Fruit fly (Drosophila melanogaster) whole organism, embryonic: Measurements from ENCODE around the gene Sgs5.

Experiments used
- Atf3 ChIP-seq: fragments of 200-800 bp; sonication (Bioruptor generic); optimal IDR thresholded peaks from 3 replicates; lab custom pipeline; 2016; ENCODE audit warnings: missing biosample characterization, missing genetic modification characterization
- CG10654 ChIP-seq: fragments of 200-800 bp; sonication (Bioruptor generic); optimal IDR thresholded peaks from 2 replicates; lab custom pipeline; 2016; ENCODE audit warnings: missing biosample characterization, missing genetic modification characterization
- CG10979 ChIP-seq: fragments of 200-800 bp; sonication (Bioruptor generic); optimal IDR thresholded peaks from 2 replicates; lab custom pipeline; 2018; ENCODE audit warnings: missing biosample characterization, mild to moderate bottlenecking, missing genetic modification characterization, moderate library complexity
- CG11247 ChIP-seq: fragments of 200-800 bp; sonication (Bioruptor generic); IDR thresholded peaks from 2 replicates; pipeline ENCODE4 v1.3.6; 2022; ENCODE audit warnings: missing biosample characterization, missing genetic modification characterization
- CG12071 ChIP-seq: fragments of 200-800 bp; sonication (Bioruptor generic); optimal IDR thresholded peaks from 3 replicates; lab custom pipeline; 2018; ENCODE audit warnings: missing biosample characterization, mild to moderate bottlenecking, missing genetic modification characterization
- CG12391 ChIP-seq: fragments of 200-800 bp; sonication (Bioruptor generic); optimal IDR thresholded peaks from 3 replicates; lab custom pipeline; 2018; ENCODE audit warnings: missing biosample characterization, mild to moderate bottlenecking, missing genetic modification characterization, moderate library complexity
- CG12769 ChIP-seq: fragments of 200-800 bp; sonication (Bioruptor generic); optimal IDR thresholded peaks from 2 replicates; lab custom pipeline; 2019; ENCODE audit warnings: missing biosample characterization, mild to moderate bottlenecking, missing genetic modification characterization, moderate library complexity
- CG14710 ChIP-seq: fragments of 200-800 bp; sonication (Bioruptor generic); optimal IDR thresholded peaks from 3 replicates; lab custom pipeline; 2019; ENCODE audit warnings: missing biosample characterization, mild to moderate bottlenecking, missing genetic modification characterization, moderate library complexity
- CG17829 ChIP-seq: fragments of 200-800 bp; optimal IDR thresholded peaks from 2 replicates; lab custom pipeline; 2019; ENCODE audit warnings: missing biosample characterization, mild to moderate bottlenecking, missing genetic modification characterization, moderate library complexity
- CG18476 ChIP-seq: fragments of 200-800 bp; sonication (Bioruptor generic); optimal IDR thresholded peaks from 2 replicates; lab custom pipeline; 2016; ENCODE audit warnings: missing biosample characterization, mild to moderate bottlenecking, missing genetic modification characterization
- CG2202 ChIP-seq: fragments of 200-800 bp; sonication (Bioruptor generic); optimal IDR thresholded peaks from 2 replicates; lab custom pipeline; 2018; ENCODE audit warnings: missing biosample characterization, mild to moderate bottlenecking, missing genetic modification characterization
- CG2889 ChIP-seq: fragments of 200-800 bp; sonication (Bioruptor generic); IDR thresholded peaks from 3 replicates; pipeline ENCODE4 v1.3.6; 2022; ENCODE audit warnings: missing biosample characterization, missing genetic modification characterization
- CG30431 ChIP-seq: fragments of 200-800 bp; sonication (Bioruptor generic); optimal IDR thresholded peaks from 2 replicates; lab custom pipeline; 2017; ENCODE audit warnings: missing biosample characterization, missing genetic modification characterization
- CG3065 ChIP-seq: fragments of 200-800 bp; sonication (Bioruptor generic); optimal IDR thresholded peaks from 2 replicates; lab custom pipeline; 2016; ENCODE audit warnings: missing biosample characterization, missing genetic modification characterization
- CG3407 ChIP-seq: fragments of 200-800 bp; sonication (Bioruptor generic); optimal IDR thresholded peaks from 2 replicates; lab custom pipeline; 2018; ENCODE audit warnings: missing biosample characterization, mild to moderate bottlenecking, missing genetic modification characterization
- CG7839 ChIP-seq: fragments of 200-800 bp; sonication (Bioruptor generic); optimal IDR thresholded peaks from 3 replicates; lab custom pipeline; 2018; ENCODE audit warnings: missing biosample characterization, mild to moderate bottlenecking, missing genetic modification characterization, moderate library complexity
- CHES-1-like ChIP-seq: fragments of 200-800 bp; sonication (Bioruptor generic); optimal IDR thresholded peaks from 2 replicates; lab custom pipeline; 2016; ENCODE audit warnings: missing biosample characterization, missing genetic modification characterization
- CrebB ChIP-seq: fragments of 200-800 bp; sonication (Bioruptor generic); optimal IDR thresholded peaks from 3 replicates; lab custom pipeline; 2018; ENCODE audit warnings: missing biosample characterization, mild to moderate bottlenecking, missing genetic modification characterization
- Dad ChIP-seq: fragments of 200-800 bp; sonication (Bioruptor generic); optimal IDR thresholded peaks from 3 replicates; lab custom pipeline; 2016; ENCODE audit warnings: missing biosample characterization, missing genetic modification characterization
- Dfd ChIP-seq, 2 experiments: fragments of >200 bp; optimal IDR thresholded peaks; 2 replicates each; lab custom pipeline; 2017; ENCODE audit warnings: missing biosample characterization in 2 of 2, missing genetic modification characterization in 2 of 2
- Dip3 ChIP-seq: fragments of 200-800 bp; sonication (Bioruptor generic); optimal IDR thresholded peaks from 3 replicates; lab custom pipeline; 2016; ENCODE audit warnings: missing biosample characterization, missing genetic modification characterization
- Dp ChIP-seq: fragments of 200-800 bp; sonication (Bioruptor generic); optimal IDR thresholded peaks from 2 replicates; lab custom pipeline; 2018; ENCODE audit warnings: missing biosample characterization, mild to moderate bottlenecking, missing genetic modification characterization, moderate library complexity
- Gsc ChIP-seq: fragments of 200-800 bp; sonication (Bioruptor generic); IDR thresholded peaks from 2 replicates; pipeline ENCODE4 v1.3.6; 2022; ENCODE audit warnings: missing biosample characterization, missing genetic modification characterization
- Hey ChIP-seq: fragments of 200-800 bp; sonication (Bioruptor generic); optimal IDR thresholded peaks from 3 replicates; lab custom pipeline; 2018; ENCODE audit warnings: missing biosample characterization, mild to moderate bottlenecking, missing genetic modification characterization
- Meics ChIP-seq: fragments of 200-800 bp; sonication (Bioruptor generic); optimal IDR thresholded peaks from 2 replicates; lab custom pipeline; 2017; ENCODE audit warnings: missing biosample characterization, mild to moderate bottlenecking, missing genetic modification characterization
- NC2β ChIP-seq: fragments of 200-800 bp; sonication (Bioruptor generic); optimal IDR thresholded peaks from 2 replicates; lab custom pipeline; 2016; ENCODE audit warnings: missing biosample characterization, missing genetic modification characterization
- Neu2 ChIP-seq: fragments of 200-800 bp; sonication (Bioruptor generic); optimal IDR thresholded peaks from 3 replicates; lab custom pipeline; 2016; ENCODE audit warnings: missing biosample characterization, missing genetic modification characterization, borderline replicate concordance
- Ravus ChIP-seq: fragments of 200-800 bp; sonication (Bioruptor generic); IDR thresholded peaks from 2 replicates; pipeline ENCODE4 v1.3.6; 2022; ENCODE audit warnings: missing biosample characterization, missing genetic modification characterization
- Sry-δ ChIP-seq: fragments of 200-800 bp; sonication (Bioruptor generic); optimal IDR thresholded peaks from 2 replicates; lab custom pipeline; 2016; ENCODE audit warnings: missing biosample characterization, missing genetic modification characterization
- Taf1 ChIP-seq: fragments of 200-800 bp; sonication (Bioruptor generic); IDR thresholded peaks from 2 replicates; pipeline ENCODE4 v1.3.6; 2022; ENCODE audit warnings: missing biosample characterization, missing genetic modification characterization
- ase ChIP-seq: fragments of 200-800 bp; sonication (Bioruptor generic); IDR thresholded peaks from 3 replicates; pipeline ENCODE4 v1.3.6; 2022; ENCODE audit warnings: missing biosample characterization, missing genetic modification characterization
- ash1 ChIP-seq: fragments of 200-800 bp; sonication (Bioruptor generic); optimal IDR thresholded peaks from 2 replicates; lab custom pipeline; 2018; ENCODE audit warnings: missing biosample characterization, mild to moderate bottlenecking, missing genetic modification characterization
- cas ChIP-seq: fragments of 200-800 bp; sonication (Bioruptor generic); IDR thresholded peaks from 2 replicates; pipeline ENCODE4 v1.3.6; 2022; ENCODE audit warnings: missing biosample characterization, missing genetic modification characterization
- danr ChIP-seq: fragments of 200-800 bp; sonication (Bioruptor generic); IDR thresholded peaks from 2 replicates; pipeline ENCODE4 v1.3.6; 2022; ENCODE audit warnings: missing biosample characterization, missing genetic modification characterization
- dysf ChIP-seq: fragments of 200-800 bp; sonication (Bioruptor generic); IDR thresholded peaks from 3 replicates; pipeline ENCODE4 v1.3.6; 2022; ENCODE audit warnings: missing biosample characterization, missing genetic modification characterization
- ewg ChIP-seq: fragments of 200-800 bp; sonication (Bioruptor generic); optimal IDR thresholded peaks from 3 replicates; lab custom pipeline; 2017; ENCODE audit warnings: mild to moderate bottlenecking, missing biosample characterization, missing genetic modification reagents, missing genetic modification characterization
- gem ChIP-seq: fragments of 200-800 bp; sonication (Bioruptor generic); optimal IDR thresholded peaks from 2 replicates; lab custom pipeline; 2019; ENCODE audit warnings: missing biosample characterization, mild to moderate bottlenecking, missing genetic modification characterization, moderate library complexity
- gro ChIP-seq: fragments of 200-800 bp; sonication (Bioruptor generic); optimal IDR thresholded peaks from 2 replicates; lab custom pipeline; 2016; ENCODE audit warnings: missing biosample characterization, missing genetic modification characterization
- hkb ChIP-seq, 2 experiments: fragments of 200-800 bp in 1 of 2; fragments of >200 bp in 1 of 2; sonication (Bioruptor generic) in 1 of 2; IDR thresholded peaks in 1 of 2; optimal IDR thresholded peaks in 1 of 2; 2 replicates each; pipeline versions ENCODE4 v1.3.6 to Lab custom; 2017 to 2022; ENCODE audit warnings: missing biosample characterization in 1 of 2, missing genetic modification characterization in 1 of 2
- kay ChIP-seq: fragments of 200-800 bp; sonication (Bioruptor generic); optimal IDR thresholded peaks from 2 replicates; lab custom pipeline; 2016; ENCODE audit warnings: missing biosample characterization, missing genetic modification characterization
- knrl ChIP-seq: fragments of 200-800 bp; sonication (Bioruptor generic); IDR thresholded peaks from 3 replicates; pipeline ENCODE4 v1.3.6; 2022; ENCODE audit warnings: missing biosample characterization, missing genetic modification characterization; ENCODE audit not compliant: partially characterized antibody
- lola ChIP-seq, 3 experiments: fragments of >200 bp in 2 of 3; fragments of 200-800 bp in 1 of 3; sonication (Bioruptor generic) in 1 of 3; optimal IDR thresholded peaks; 2 replicates each; lab custom pipeline; 2017 to 2019; ENCODE audit warnings: missing biosample characterization in 3 of 3, missing genetic modification characterization in 3 of 3, mild to moderate bottlenecking in 1 of 3, moderate library complexity in 1 of 3
- maf-S ChIP-seq: fragments of 200-800 bp; sonication (Bioruptor generic); optimal IDR thresholded peaks from 2 replicates; lab custom pipeline; 2016; ENCODE audit warnings: missing biosample characterization, missing genetic modification characterization
- nom ChIP-seq: fragments of 200-800 bp; sonication (Bioruptor generic); optimal IDR thresholded peaks from 2 replicates; lab custom pipeline; 2017; ENCODE audit warnings: missing biosample characterization, missing genetic modification characterization, mild to moderate bottlenecking, moderate library complexity, missing genetic modification reagents
- oc ChIP-seq: fragments of 200-800 bp; sonication (Bioruptor generic); optimal IDR thresholded peaks from 2 replicates; lab custom pipeline; 2018; ENCODE audit warnings: missing biosample characterization, mild to moderate bottlenecking, missing genetic modification characterization, moderate library complexity
- pfk ChIP-seq: fragments of 200-800 bp; sonication (Bioruptor generic); optimal IDR thresholded peaks from 2 replicates; lab custom pipeline; 2018; ENCODE audit warnings: missing biosample characterization, mild to moderate bottlenecking, missing genetic modification characterization, moderate library complexity
- pros ChIP-seq: fragments of 200-800 bp; sonication (Bioruptor generic); optimal IDR thresholded peaks from 3 replicates; lab custom pipeline; 2019; ENCODE audit warnings: missing biosample characterization, mild to moderate bottlenecking, missing genetic modification characterization, moderate library complexity
- ro ChIP-seq: fragments of 200-800 bp; sonication (Bioruptor generic); IDR thresholded peaks from 2 replicates; pipeline ENCODE4 v1.3.6; 2022; ENCODE audit warnings: missing biosample characterization, missing genetic modification characterization
- row ChIP-seq: fragments of 200-800 bp; sonication (Bioruptor generic); IDR thresholded peaks from 3 replicates; pipeline ENCODE4 v1.3.6; 2022; ENCODE audit warnings: missing biosample characterization, missing genetic modification characterization
- sens ChIP-seq: fragments of 200-800 bp; sonication (Bioruptor generic); peaks from one replicate; lab custom pipeline; 2016; ENCODE audit warnings: missing biosample characterization, missing genetic modification characterization

The Sgs5 gene

dm6 chr3R:17588805-17589204 lies 6.4 kb upstream of the Sgs5 start:
- TF ChIP-seq Hey (tag; lab: Kevin White, UChicago) = peak; percentile 93
- TF ChIP-seq Sry-δ (GFP tag; lab: Kevin White, UChicago) = no peak
- no peak for TF ChIP-seq CG18476
- TF ChIP-seq, all 482 proteins: peak for 1

- TF ChIP-seq CG14710 (tag; lab: Kevin White, UChicago) (peak; percentile 16), CG2889 (GFP tag; lab: Robert Waterston, UW) (no peak), cas (GFP tag; lab: Robert Waterston, UW) (no peak), CG2202 (tag; lab: Kevin White, UChicago) (no peak), Taf1 (GFP tag; lab: Robert Waterston, UW) (no peak), dysf (GFP tag; lab: Robert Waterston, UW) (no peak), CG30431 (GFP tag; lab: Kevin White, UChicago) (no peak), Dad (GFP tag; lab: Kevin White, UChicago) (no peak), Dip3 (GFP tag; lab: Kevin White, UChicago) (no peak), row (GFP tag; lab: Robert Waterston, UW) (no peak), oc (tag; lab: Kevin White, UChicago) (no peak), pros (GFP tag; lab: Kevin White, UChicago) (no peak), ase (GFP tag; lab: Robert Waterston, UW) (no peak), ewg (GFP tag; lab: Kevin White, UChicago) (no peak), Dfd (GFP tag; optimal IDR thresholded peaks at IDR 0.05; lab: Kevin White, UChicago) (no peak), CHES-1-like (GFP tag; lab: Kevin White, UChicago) (no peak), CG17829 (tag; lab: Kevin White, UChicago) (peak; percentile 12), kay (GFP tag; lab: Kevin White, UChicago) (no peak), pfk (GFP tag; lab: Kevin White, UChicago) (no peak), CG12071 (no peak), CG10654 (GFP tag; lab: Kevin White, UChicago) (no peak), gem (tag; lab: Kevin White, UChicago) (peak; percentile 49), CG7839 (tag; lab: Kevin White, UChicago) (peak; percentile 31), CG12391 (tag; lab: Kevin White, UChicago) (peak; percentile 22), CG12769 (tag; lab: Kevin White, UChicago) (no peak), CG3407 (GFP tag; lab: Kevin White, UChicago) (no peak), Neu2 (GFP tag; lab: Kevin White, UChicago) (no peak), CG11247 (GFP tag; lab: Robert Waterston, UW) (no peak), nom (GFP tag; lab: Kevin White, UChicago) (no peak), maf-S (GFP tag; lab: Kevin White, UChicago) (no peak), CG3065 (GFP tag; lab: Kevin White, UChicago) (no peak), hkb (optimal IDR thresholded peaks at IDR 0.05; lab: Kevin White, UChicago) (no peak), hkb (GFP tag; IDR thresholded peaks at IDR 0.05; lab: Robert Waterston, UW) (no peak), NC2β (GFP tag; lab: Kevin White, UChicago) (no peak), Gsc (GFP tag; lab: Robert Waterston, UW) (no peak), Meics (GFP tag; lab: Kevin White, UChicago) (no peak), gro (GFP tag; lab: Kevin White, UChicago) (no peak), danr (GFP tag; lab: Robert Waterston, UW) (no peak), sens (GFP tag; lab: Kevin White, UChicago) (peak; percentile 77), ash1 (no peak), Ravus (no peak), knrl (no peak), Dp (GFP tag; lab: Kevin White, UChicago) (no peak), CG10979 (tag; lab: Kevin White, UChicago) (peak; percentile 40), ro (GFP tag; lab: Robert Waterston, UW) (no peak), Atf3 (GFP tag; lab: Kevin White, UChicago) (no peak), CrebB (tag; lab: Kevin White, UChicago) (no peak), lola (GFP tag; optimal IDR thresholded peaks at IDR 0.05; lab: Kevin White, UChicago) (peak in 1 of 3 experiments; percentile 16)
Measured at dm6 chr3R:17591831-17592230, 3.3 kb upstream of the Sgs5 start.
